Worm (Caenorhabditis elegans): Measurements from ENCODE around the gene dyc-1.

dyc-1 gene

ce11 chrX:14098618-14099118 is 49.3 kb downstream of the dyc-1 start, which contains the start of gene F16B12.4:
Gene F16B12.4, minus strand, starts transcription at chrX:14098668.
- no peak for TF ChIP-seq unc-62 (GFP tag; optimal IDR thresholded peaks at IDR 0.05)

ce11 chrX:14101986-14102385 is 52.7 kb downstream of the dyc-1 start, which contains the start of gene F16B12.6:
Gene F16B12.6, plus strand, starts transcription at chrX:14102316.
- no peak for TF ChIP-seq unc-62 (GFP tag; optimal IDR thresholded peaks at IDR 0.05)

DNA sequence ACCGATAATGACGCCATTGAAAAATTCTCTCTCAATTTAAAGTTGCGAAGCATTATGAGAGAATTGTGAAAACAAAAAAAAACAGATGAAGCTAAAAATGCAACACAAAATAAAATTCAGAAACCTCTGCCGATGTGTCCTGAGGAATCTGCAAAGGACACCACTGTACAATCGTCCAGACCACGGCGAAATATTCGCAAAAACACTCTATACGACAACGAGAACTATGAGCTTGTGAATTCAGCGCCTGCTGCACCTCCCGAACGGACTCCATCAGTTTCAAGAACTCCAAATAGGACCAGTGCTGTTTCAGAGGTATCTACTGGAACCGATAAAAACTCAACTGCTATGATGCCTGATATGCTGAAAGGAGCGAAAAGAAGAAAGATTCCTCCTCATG is 53.1 kb downstream of the dyc-1 start:
- no peak for TF ChIP-seq unc-62 (GFP tag; optimal IDR thresholded peaks at IDR 0.05)

- no peak for TF ChIP-seq unc-62 (GFP tag; optimal IDR thresholded peaks at IDR 0.05)
Measured at ce11 chrX:14108245-14108644, 58.9 kb downstream of the dyc-1 start, which contains the start of gene F16B12.7. Gene F16B12.7, plus strand, starts transcription at chrX:14108545.

- no peak for TF ChIP-seq unc-62 (GFP tag; optimal IDR thresholded peaks at IDR 0.05)
Measured at ce11 chrX:14113347-14113746, 64.0 kb downstream of the dyc-1 start, which contains the start of gene nhr-281. Gene nhr-281, minus strand, starts transcription at chrX:14113447.
